Fruit fly (Drosophila melanogaster) whole organism, adult: ENCODE measurements around the gene Nopp140.
A peak's percentile ranks its signal among the peaks of the same experiment; 100 is the strongest.

Source experiments
- CG11617 ChIP-seq: fragments of 200-800 bp; sonication (Bioruptor generic); optimal IDR thresholded peaks from 2 replicates; lab custom pipeline; 2017; ENCODE audit warnings: mild to moderate bottlenecking, missing biosample characterization, missing genetic modification reagents, missing genetic modification characterization
- CG12768 ChIP-seq: fragments of 200-800 bp; sonication (Bioruptor generic); optimal IDR thresholded peaks from 2 replicates; lab custom pipeline; 2017; ENCODE audit warnings: missing biosample characterization, missing genetic modification characterization, mild to moderate bottlenecking, moderate library complexity, missing genetic modification reagents
- CG14711 ChIP-seq: fragments of 200-800 bp; sonication (Bioruptor generic); optimal IDR thresholded peaks from 2 replicates; lab custom pipeline; 2018; ENCODE audit warnings: missing biosample characterization, mild to moderate bottlenecking, missing genetic modification characterization, moderate library complexity
- CG1620 ChIP-seq: fragments of 200-800 bp; sonication (Bioruptor generic); optimal IDR thresholded peaks from 2 replicates; lab custom pipeline; 2016; ENCODE audit warnings: missing biosample characterization, missing genetic modification characterization
- CG33017 ChIP-seq: fragments of 200-800 bp; sonication (Bioruptor generic); optimal IDR thresholded peaks from 2 replicates; lab custom pipeline; 2018; ENCODE audit warnings: missing biosample characterization, mild to moderate bottlenecking, missing genetic modification characterization, moderate library complexity
- CG5204 ChIP-seq: fragments of 200-800 bp; sonication (Bioruptor generic); optimal IDR thresholded peaks from 2 replicates; lab custom pipeline; 2016; ENCODE audit warnings: missing biosample characterization, missing genetic modification characterization
- CG7045 ChIP-seq: fragments of 200-800 bp; sonication (Bioruptor generic); optimal IDR thresholded peaks from 2 replicates; lab custom pipeline; 2017; ENCODE audit warnings: missing biosample characterization, mild to moderate bottlenecking, missing genetic modification characterization
- CG7101 ChIP-seq: fragments of 200-800 bp; sonication (Bioruptor generic); optimal IDR thresholded peaks from 2 replicates; lab custom pipeline; 2018; ENCODE audit warnings: missing biosample characterization, mild to moderate bottlenecking, missing genetic modification characterization, moderate library complexity
- Clk ChIP-seq: fragments of 200-800 bp; sonication (Bioruptor generic); optimal IDR thresholded peaks from 2 replicates; lab custom pipeline; 2017; ENCODE audit warnings: missing biosample characterization, missing genetic modification characterization
- Crg-1 ChIP-seq: fragments of 200-800 bp; sonication (Bioruptor generic); optimal IDR thresholded peaks from 2 replicates; lab custom pipeline; 2016; ENCODE audit warnings: missing biosample characterization, missing genetic modification characterization
- Hr96 ChIP-seq: fragments of 200-800 bp; sonication (Bioruptor generic); optimal IDR thresholded peaks from 2 replicates; lab custom pipeline; 2016; ENCODE audit warnings: missing biosample characterization, missing genetic modification characterization
- Mnt ChIP-seq: fragments of 200-800 bp; sonication (Bioruptor generic); optimal IDR thresholded peaks from 2 replicates; lab custom pipeline; 2016; ENCODE audit warnings: missing biosample characterization, mild to moderate bottlenecking, missing genetic modification characterization
- bab1 ChIP-seq: fragments of 200-800 bp; sonication (Bioruptor generic); optimal IDR thresholded peaks from 3 replicates; lab custom pipeline; 2019; ENCODE audit warnings: missing biosample characterization, mild to moderate bottlenecking, missing genetic modification characterization, moderate library complexity
- cic ChIP-seq: fragments of 200-800 bp; sonication (Bioruptor generic); optimal IDR thresholded peaks from 2 replicates; lab custom pipeline; 2017; ENCODE audit warnings: missing biosample characterization, mild to moderate bottlenecking, missing genetic modification characterization, moderate library complexity
- cnc ChIP-seq, 2 experiments: fragments of >200 bp; optimal IDR thresholded peaks; 2 replicates each; lab custom pipeline; 2017
- kay ChIP-seq: fragments of 200-800 bp; sonication (Bioruptor generic); peaks from one replicate; lab custom pipeline; 2016; ENCODE audit warnings: missing biosample characterization, missing genetic modification characterization, borderline replicate concordance
- ovo ChIP-seq: fragments of 200-800 bp; sonication (Bioruptor generic); optimal IDR thresholded peaks from 2 replicates; lab custom pipeline; 2016; ENCODE audit warnings: missing biosample characterization, missing genetic modification characterization
- pad ChIP-seq: fragments of 200-800 bp; sonication (Bioruptor generic); optimal IDR thresholded peaks from 3 replicates; lab custom pipeline; 2017; ENCODE audit warnings: missing biosample characterization, missing genetic modification characterization, mild to moderate bottlenecking, moderate library complexity, missing genetic modification reagents
- tj ChIP-seq: fragments of 200-800 bp; sonication (Bioruptor generic); optimal IDR thresholded peaks from 3 replicates; lab custom pipeline; 2017; ENCODE audit warnings: missing biosample characterization, mild to moderate bottlenecking, missing genetic modification characterization, moderate library complexity
- toe ChIP-seq: fragments of 200-800 bp; sonication (Bioruptor generic); optimal IDR thresholded peaks from 2 replicates; lab custom pipeline; 2016; ENCODE audit warnings: missing biosample characterization, missing genetic modification characterization

Nopp140 gene

DNA sequence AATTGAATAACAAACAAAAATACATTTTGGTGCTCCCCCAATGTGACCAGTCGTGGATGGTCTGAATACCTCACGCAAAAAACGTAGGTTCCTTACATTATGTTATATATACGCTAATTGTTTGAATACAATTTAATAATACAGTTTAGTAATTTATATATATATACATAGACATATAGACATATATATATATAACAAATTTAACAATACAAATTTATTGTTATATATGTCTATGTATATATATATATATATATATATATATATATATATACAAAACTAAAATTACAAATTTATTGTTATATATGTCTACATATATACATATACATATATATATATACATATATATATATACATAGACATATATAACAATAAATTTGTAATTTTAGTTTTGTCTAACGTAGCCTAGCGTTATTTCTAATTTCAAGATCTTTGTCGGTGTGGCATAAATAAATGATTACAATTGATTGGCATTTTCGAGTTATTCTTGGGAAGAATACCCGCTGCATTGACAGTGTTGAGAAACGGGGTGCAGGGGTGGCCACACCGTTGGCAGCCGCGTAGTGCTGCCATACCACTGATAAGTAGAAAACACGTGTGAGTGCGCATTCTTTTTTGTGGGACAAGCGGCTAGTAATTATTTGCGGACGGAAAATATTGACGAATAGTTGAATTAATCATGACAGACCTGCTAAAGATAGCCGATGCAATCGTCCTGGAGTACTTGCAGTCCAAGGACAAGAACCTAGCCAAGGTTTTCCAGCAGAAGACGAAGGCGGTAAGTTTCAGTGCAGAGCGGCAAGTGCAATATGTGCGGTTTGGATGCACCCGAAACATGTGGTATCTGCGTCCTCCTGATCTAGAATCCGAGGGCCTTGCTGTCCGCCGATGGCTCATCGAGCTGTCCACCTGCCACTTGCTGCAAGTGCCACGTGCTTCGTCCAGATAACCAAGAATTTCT is at the start of gene Nopp140, which contains the start of gene CG7148:
Gene Nopp140, plus strand, starts transcription at position 572 of the 958 bp plus-strand sequence.
Gene CG7148, minus strand, starts transcription at position 51 of the 958 bp plus-strand sequence.
- TF ChIP-seq CG1620 (GFP tag; lab: Kevin White, UChicago), result peak; percentile 82
- TF ChIP-seq Mnt, result peak; percentile 99
- peak; percentile 77 for TF ChIP-seq CG7101 (tag; lab: Kevin White, UChicago)
- peak; percentile 55 for TF ChIP-seq CG14711 (tag; lab: Kevin White, UChicago)
- peak; percentile 37 for TF ChIP-seq tj
- no peak for TF ChIP-seq kay (GFP tag; lab: Kevin White, UChicago)
- peak; percentile 72 for TF ChIP-seq CG12768
- TF ChIP-seq Crg-1 (GFP tag; lab: Kevin White, UChicago), result peak; percentile 75
- peak; percentile 60 for TF ChIP-seq CG7045 (GFP tag; lab: Kevin White, UChicago)
- TF ChIP-seq cnc (optimal IDR thresholded peaks at IDR 0.05; lab: Kevin White, UChicago), result no peak
- peak; percentile 77 for TF ChIP-seq CG11617
- peak; percentile 67 for TF ChIP-seq bab1 (GFP tag; lab: Kevin White, UChicago)
- no peak for TF ChIP-seq cic (GFP tag; lab: Kevin White, UChicago)
- peak; percentile 71 for TF ChIP-seq CG33017 (tag; lab: Kevin White, UChicago)
- TF ChIP-seq CG5204, result peak; percentile 38
- peak; percentile 68 for TF ChIP-seq pad
- peak; percentile 54 for TF ChIP-seq Clk
- peak; percentile 75 for TF ChIP-seq Hr96 (GFP tag; lab: Kevin White, UChicago)
- TF ChIP-seq toe (GFP tag; lab: Kevin White, UChicago), result peak; percentile 69
- peak; percentile 72 for TF ChIP-seq ovo (GFP tag; lab: Kevin White, UChicago)

DNA sequence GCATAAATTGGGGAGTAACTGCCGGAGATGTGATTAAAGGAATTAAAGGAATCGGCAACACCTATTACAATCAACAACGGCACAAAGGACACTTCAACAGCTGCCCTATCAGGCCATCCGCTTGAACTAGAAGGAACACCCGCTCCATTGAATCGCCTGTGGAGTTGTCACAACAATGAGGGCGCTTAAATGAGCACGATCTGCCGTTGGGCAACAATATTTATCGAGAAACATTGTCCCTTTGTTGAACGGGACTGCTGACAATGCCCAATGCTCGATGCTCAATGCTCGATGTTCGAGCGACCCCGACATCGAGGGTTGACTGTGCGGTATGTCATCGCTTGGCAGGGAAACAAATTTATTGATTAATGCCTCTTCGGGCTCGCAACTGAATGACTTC is 44.7 kb upstream of the Nopp140 start:
- TF ChIP-seq Mnt, result no peak
- no peak for TF ChIP-seq Clk
- no peak for TF ChIP-seq bab1 (GFP tag; lab: Kevin White, UChicago)
- no peak for TF ChIP-seq cnc (optimal IDR thresholded peaks at IDR 0.05; lab: Kevin White, UChicago)
- TF ChIP-seq CG33017 (tag; lab: Kevin White, UChicago), result no peak
- no peak for TF ChIP-seq ovo (GFP tag; lab: Kevin White, UChicago)
- TF ChIP-seq CG7101 (tag; lab: Kevin White, UChicago), result no peak
- no peak for TF ChIP-seq toe (GFP tag; lab: Kevin White, UChicago)
- no peak for TF ChIP-seq Hr96 (GFP tag; lab: Kevin White, UChicago)
- no peak for TF ChIP-seq CG1620 (GFP tag; lab: Kevin White, UChicago)
- TF ChIP-seq CG12768, result no peak
- TF ChIP-seq cic (GFP tag; lab: Kevin White, UChicago), result no peak
- no peak for TF ChIP-seq pad
- TF ChIP-seq CG11617, result no peak

DNA sequence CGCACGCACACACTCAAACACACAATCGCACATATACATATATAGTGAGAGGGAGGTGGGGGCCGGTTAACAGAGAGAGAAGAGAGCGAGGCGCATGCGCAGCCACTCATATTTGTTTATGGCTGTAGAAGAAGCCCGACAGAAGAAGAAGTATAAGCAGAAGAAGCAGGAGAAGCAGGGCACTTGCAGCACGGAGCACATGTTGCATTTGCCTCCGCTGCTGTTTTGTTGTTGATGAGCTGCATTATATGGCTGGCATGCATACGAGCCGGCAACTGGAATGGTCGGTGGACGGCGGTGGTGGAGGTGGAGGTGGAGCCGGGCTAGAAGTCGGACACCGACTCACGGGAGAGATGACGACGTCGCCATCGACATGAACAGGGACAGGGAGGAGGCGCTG is 32.1 kb upstream of the Nopp140 start:
- no peak for TF ChIP-seq CG12768
- no peak for TF ChIP-seq tj
- no peak for TF ChIP-seq CG5204
- TF ChIP-seq CG7101 (tag; lab: Kevin White, UChicago), result no peak
- TF ChIP-seq CG33017 (tag; lab: Kevin White, UChicago), result no peak
- TF ChIP-seq CG14711 (tag; lab: Kevin White, UChicago), result no peak
- TF ChIP-seq CG7045 (GFP tag; lab: Kevin White, UChicago), result no peak
- no peak for TF ChIP-seq Crg-1 (GFP tag; lab: Kevin White, UChicago)

DNA sequence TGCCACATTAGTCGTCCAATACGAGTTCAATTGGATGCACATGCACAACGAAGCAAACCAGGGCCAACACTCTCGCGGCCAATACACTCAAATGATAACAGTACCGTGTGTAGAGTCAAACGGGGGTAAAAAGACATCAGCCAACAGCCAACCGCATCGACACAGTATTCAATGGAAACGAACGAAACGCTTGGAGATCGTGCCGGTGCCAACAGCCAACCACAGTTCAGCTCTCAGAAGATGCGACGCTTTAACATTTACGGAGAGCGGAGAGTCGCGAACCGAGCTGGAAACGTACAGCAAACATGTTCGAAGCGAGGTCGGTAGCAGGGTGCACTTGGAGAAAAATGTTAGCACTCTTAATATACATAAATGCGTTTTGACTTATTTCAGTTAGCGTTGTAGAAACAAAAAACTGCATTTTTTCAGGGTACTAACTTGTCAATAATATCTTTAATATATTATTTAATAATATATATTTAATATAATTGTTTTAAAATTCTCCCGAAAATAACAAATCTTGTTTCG is 24.5 kb upstream of the Nopp140 start:
- TF ChIP-seq cic (GFP tag; lab: Kevin White, UChicago) (no peak), Clk (no peak), CG12768 (no peak), toe (GFP tag; lab: Kevin White, UChicago) (no peak), CG33017 (tag; lab: Kevin White, UChicago) (no peak), CG1620 (GFP tag; lab: Kevin White, UChicago) (no peak), Crg-1 (GFP tag; lab: Kevin White, UChicago) (no peak), CG7101 (tag; lab: Kevin White, UChicago) (no peak), CG5204 (no peak), CG14711 (tag; lab: Kevin White, UChicago) (no peak), CG7045 (GFP tag; lab: Kevin White, UChicago) (no peak), Mnt (no peak), Hr96 (GFP tag; lab: Kevin White, UChicago) (no peak), cnc (optimal IDR thresholded peaks at IDR 0.05; lab: Kevin White, UChicago) (no peak), bab1 (GFP tag; lab: Kevin White, UChicago) (no peak), pad (no peak), tj (no peak), kay (GFP tag; lab: Kevin White, UChicago) (no peak)

DNA sequence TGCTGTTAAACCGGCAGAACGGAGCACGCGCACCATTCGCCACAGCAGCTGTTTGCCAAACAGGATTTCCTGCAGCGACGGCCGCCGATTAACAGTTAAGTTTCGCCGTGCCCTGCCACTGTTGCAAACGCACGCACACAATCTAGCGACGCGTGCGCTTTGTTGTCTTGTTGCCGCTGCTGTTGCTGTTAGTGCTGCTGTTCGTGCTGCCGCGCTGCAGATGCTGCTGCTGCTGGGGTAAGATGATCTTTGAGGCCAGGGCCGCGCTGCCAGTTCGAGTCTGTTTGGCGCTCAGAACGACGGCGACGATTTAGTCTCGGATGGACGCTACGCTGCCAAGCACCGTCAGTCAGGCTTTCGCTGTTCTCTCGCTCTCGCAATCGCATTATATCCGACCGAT is 24.0 kb upstream of the Nopp140 start, which contains the start of gene eg:
Gene eg, plus strand, starts transcription at position 136 of the 400 bp plus-strand sequence.
- no peak for TF ChIP-seq CG14711 (tag; lab: Kevin White, UChicago)
- no peak for TF ChIP-seq Hr96 (GFP tag; lab: Kevin White, UChicago)
- TF ChIP-seq cic (GFP tag; lab: Kevin White, UChicago), result no peak
- TF ChIP-seq CG5204, result no peak
- no peak for TF ChIP-seq toe (GFP tag; lab: Kevin White, UChicago)
- no peak for TF ChIP-seq Mnt
- TF ChIP-seq CG1620 (GFP tag; lab: Kevin White, UChicago), result no peak
- TF ChIP-seq CG33017 (tag; lab: Kevin White, UChicago), result no peak
- TF ChIP-seq CG11617, result no peak
- no peak for TF ChIP-seq cnc (optimal IDR thresholded peaks at IDR 0.05; lab: Kevin White, UChicago)
- TF ChIP-seq pad, result no peak
- TF ChIP-seq kay (GFP tag; lab: Kevin White, UChicago), result no peak
- TF ChIP-seq tj, result no peak
- TF ChIP-seq CG12768, result no peak
- no peak for TF ChIP-seq ovo (GFP tag; lab: Kevin White, UChicago)
- TF ChIP-seq bab1 (GFP tag; lab: Kevin White, UChicago), result no peak
